Fruit fly (Drosophila melanogaster): ENCODE data around the gene Hira.

Hira gene

DNA sequence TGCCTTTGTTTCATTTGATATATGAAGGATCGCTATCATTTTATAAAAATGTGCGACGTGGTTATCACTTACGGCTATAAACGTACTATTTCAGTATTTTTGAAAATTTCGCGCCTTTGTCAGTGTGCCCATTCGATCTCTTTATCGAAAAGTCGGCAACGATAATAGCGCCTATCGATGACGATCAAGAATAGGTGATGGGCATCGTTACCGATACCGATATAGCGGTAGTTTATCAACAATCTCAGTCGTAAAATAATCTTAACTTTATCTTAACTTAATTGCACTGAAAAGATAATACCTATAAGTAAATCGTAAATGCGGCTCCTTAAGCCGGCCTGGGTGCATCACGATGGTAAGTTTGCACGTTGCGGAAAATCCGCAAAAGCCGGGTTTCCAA lies at the start of gene Hira (continued):
- no peak for TF ChIP-seq CG9817 (tag; optimal IDR thresholded peaks at IDR 0.05)
- no peak for TF ChIP-seq Ada2b (GFP tag; IDR thresholded peaks at IDR 0.05)
- peak; percentile 92 for TF ChIP-seq tna (GFP tag; IDR thresholded peaks at IDR 0.05; ENCODE audit: partially characterized antibody)
- no peak for TF ChIP-seq unpg (GFP tag; optimal IDR thresholded peaks at IDR 0.05)
- TF ChIP-seq cato (GFP tag; optimal IDR thresholded peaks at IDR 0.05; ENCODE audit: borderline replicate concordance) = no peak
- no peak for TF ChIP-seq mam (GFP tag; optimal IDR thresholded peaks at IDR 0.05)
- TF ChIP-seq ind (GFP tag; optimal IDR thresholded peaks at IDR 0.05) = no peak
- no peak for TF ChIP-seq Neu2 (GFP tag; optimal IDR thresholded peaks at IDR 0.05; ENCODE audit: borderline replicate concordance)
- no peak for TF ChIP-seq pfk (GFP tag; optimal IDR thresholded peaks at IDR 0.05)
- TF ChIP-seq CG7928 (GFP tag; optimal IDR thresholded peaks at IDR 0.05) = no peak
- TF ChIP-seq CG15479 (GFP tag; optimal IDR thresholded peaks at IDR 0.05) = no peak
- no peak for TF ChIP-seq psq (GFP tag; optimal IDR thresholded peaks at IDR 0.05)
- TF ChIP-seq CG34376 (GFP tag; optimal IDR thresholded peaks at IDR 0.05) = peak; percentile 65
- peak; percentile 9 for TF ChIP-seq Fer1 (GFP tag; optimal IDR thresholded peaks at IDR 0.05)
- peak; percentile 27 for TF ChIP-seq Nf-YC (tag; optimal IDR thresholded peaks at IDR 0.05)
- TF ChIP-seq CG17186 (GFP tag; optimal IDR thresholded peaks at IDR 0.05) = peak; percentile 21
- no peak for TF ChIP-seq da (GFP tag; optimal IDR thresholded peaks at IDR 0.05)
- no peak for TF ChIP-seq jigr1 (GFP tag; IDR thresholded peaks at IDR 0.05)
- peak; percentile 97 for TF ChIP-seq E2f2 (GFP tag; IDR thresholded peaks at IDR 0.05)
- peak; percentile 8 for TF ChIP-seq CG2712 (tag; optimal IDR thresholded peaks at IDR 0.05)
- TF ChIP-seq ken (GFP tag; IDR thresholded peaks at IDR 0.05) = no peak
- peak; percentile 70 for TF ChIP-seq inv (GFP tag; IDR thresholded peaks at IDR 0.05; ENCODE audit: partially characterized antibody)
- no peak for TF ChIP-seq CG7987 (GFP tag; optimal IDR thresholded peaks at IDR 0.05)
- TF ChIP-seq Stat92E (GFP tag; optimal IDR thresholded peaks at IDR 0.05) = no peak
- TF ChIP-seq ab (GFP tag; optimal IDR thresholded peaks at IDR 0.05) = no peak
- no peak for TF ChIP-seq bigmax (GFP tag; optimal IDR thresholded peaks at IDR 0.05)
- no peak for TF ChIP-seq Dip2 (GFP tag; IDR thresholded peaks at IDR 0.05)
- peak; percentile 25 for TF ChIP-seq CG12391 (tag; optimal IDR thresholded peaks at IDR 0.05)
- TF ChIP-seq fru (optimal IDR thresholded peaks at IDR 0.05) = no peak
- no peak for TF ChIP-seq C15 (GFP tag; IDR thresholded peaks at IDR 0.05)
- no peak for TF ChIP-seq rib (GFP tag; IDR thresholded peaks at IDR 0.05)
- TF ChIP-seq Scr (GFP tag; IDR thresholded peaks at IDR 0.05; ENCODE audit: partially characterized antibody) = peak; percentile 83
- TF ChIP-seq CG7271 (tag; optimal IDR thresholded peaks at IDR 0.05) = no peak
- no peak for TF ChIP-seq z (GFP tag; IDR thresholded peaks at IDR 0.05)
- TF ChIP-seq row (GFP tag; IDR thresholded peaks at IDR 0.05) = peak; percentile 30; the same call in 1 of the 3 replicates
- no peak for TF ChIP-seq CG11723 (GFP tag; optimal IDR thresholded peaks at IDR 0.05)
- TF ChIP-seq toy (GFP tag; IDR thresholded peaks at IDR 0.05) = no peak
- TF ChIP-seq hb (GFP tag; IDR thresholded peaks at IDR 0.05; ENCODE audit: partially characterized antibody) = peak; percentile 82
- TF ChIP-seq CG17328 (GFP tag; IDR thresholded peaks at IDR 0.05) = no peak
- no peak for TF ChIP-seq CG6813 (GFP tag; optimal IDR thresholded peaks at IDR 0.05)
- peak; percentile 77 for TF ChIP-seq Doc3 (GFP tag; IDR thresholded peaks at IDR 0.05; ENCODE audit: partially characterized antibody)
- peak; percentile 9 for TF ChIP-seq CG2120 (GFP tag; optimal IDR thresholded peaks at IDR 0.05)
- no peak for TF ChIP-seq Hr51 (GFP tag; optimal IDR thresholded peaks at IDR 0.05)
- TF ChIP-seq CG31388 (GFP tag; optimal IDR thresholded peaks at IDR 0.05) = no peak
- no peak for TF ChIP-seq ssp (GFP tag; IDR thresholded peaks at IDR 0.05)
- peak; percentile 90 for TF ChIP-seq CG14860 (GFP tag; IDR thresholded peaks at IDR 0.05; ENCODE audit: partially characterized antibody)
- TF ChIP-seq zen2 (GFP tag; IDR thresholded peaks at IDR 0.05; ENCODE audit: partially characterized antibody) = peak; percentile 91
- TF ChIP-seq p53 (GFP tag; optimal IDR thresholded peaks at IDR 0.05) = no peak
- TF ChIP-seq nerfin-1 (tag; optimal IDR thresholded peaks at IDR 0.05) = no peak
- peak; percentile 89 for TF ChIP-seq amos (GFP tag; IDR thresholded peaks at IDR 0.05; ENCODE audit: partially characterized antibody)
